Worm (Caenorhabditis elegans): ENCODE results near the gene clh-5.

ce11 chrII:9086308-9086707, 12.1 kb downstream of the clh-5 start, which contains the start of gene hlh-3:
- TF ChIP-seq egl-27 (tag; optimal IDR thresholded peaks at IDR 0.05) (no peak), fkh-10 (GFP tag; optimal IDR thresholded peaks at IDR 0.05) (no peak), lin-35 (GFP tag; optimal IDR thresholded peaks at IDR 0.05) (no peak), nhr-76 (tag; optimal IDR thresholded peaks at IDR 0.05) (no peak), efl-1 (optimal IDR thresholded peaks at IDR 0.05) (no peak), efl-1 (GFP tag; optimal IDR thresholded peaks at IDR 0.05 in 1 of 2) (no peak), nhr-11 (tag; optimal IDR thresholded peaks at IDR 0.05) (no peak), skn-1 (tag; optimal IDR thresholded peaks at IDR 0.05) (no peak), nhr-90 (tag; optimal IDR thresholded peaks at IDR 0.05; ENCODE audit: poor library complexity) (no peak), Y116A8C.19 (tag; optimal IDR thresholded peaks at IDR 0.05; ENCODE audit: borderline replicate concordance) (no peak), ama-1 (optimal IDR thresholded peaks at IDR 0.05) (no peak), pax-3 (tag; optimal IDR thresholded peaks at IDR 0.05) (no peak), ztf-4 (tag; optimal IDR thresholded peaks at IDR 0.05) (no peak), lin-14 (GFP tag; optimal IDR thresholded peaks at IDR 0.05) (no peak)
